Worm (Caenorhabditis elegans): Measurements from ENCODE around the gene cgr-1.

DNA sequence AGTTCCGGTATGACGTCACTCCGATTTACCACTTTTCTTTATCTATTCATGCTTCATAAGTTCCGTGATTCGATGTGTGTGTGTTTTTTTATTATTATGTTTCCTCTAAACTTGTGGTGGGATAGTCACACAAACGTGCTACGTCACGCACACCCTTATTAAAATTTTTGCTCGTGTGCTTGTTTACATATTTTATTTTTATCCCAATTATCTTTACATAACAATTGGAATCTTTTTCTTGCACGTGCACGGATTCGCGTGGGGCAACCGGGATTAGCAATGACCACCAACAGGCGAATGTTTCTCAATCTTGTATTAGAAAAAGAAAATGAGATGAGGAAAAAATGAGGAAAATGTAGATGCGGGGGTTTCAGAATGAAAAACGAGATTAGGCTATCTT lies 9.7 kb downstream of the cgr-1 start:
- TF ChIP-seq nhr-12 (tag; optimal IDR thresholded peaks at IDR 0.05) (no peak), mab-5 (tag; optimal IDR thresholded peaks at IDR 0.05) (no peak), drap-1 (GFP tag; optimal IDR thresholded peaks at IDR 0.05) (no peak), snpc-4 (tag; optimal IDR thresholded peaks at IDR 0.05) (no peak), ceh-39 (tag; optimal IDR thresholded peaks at IDR 0.05) (no peak), ztf-11 (tag; optimal IDR thresholded peaks at IDR 0.05) (no peak), tbx-8 (GFP tag; optimal IDR thresholded peaks at IDR 0.05) (no peak), nhr-28 (tag; optimal IDR thresholded peaks at IDR 0.05) (no peak), lin-13 (tag; optimal IDR thresholded peaks at IDR 0.05) (no peak)

Data from whole organism, mixed stage, embryonic.